Fruit fly (Drosophila melanogaster): Measurements from ENCODE around the gene CG7191.

The CG7191 gene

dm6 chr2L:7782788-7783401 lies 15.5 kb downstream of the CG7191 start, which contains the start of gene Brd7-9:
Gene Brd7-9, plus strand, starts transcription at chr2L:7782865.
- TF ChIP-seq dl (GFP tag; optimal IDR thresholded peaks at IDR 0.05; ENCODE audit: insufficient read depth in 1 of 2, partially characterized antibody in 2 of 2), result no peak
- no peak for TF ChIP-seq dsf (GFP tag; optimal IDR thresholded peaks at IDR 0.05; ENCODE audit: borderline replicate concordance)
- TF ChIP-seq Sp1 (GFP tag; optimal IDR thresholded peaks at IDR 0.05), result no peak
- no peak for TF ChIP-seq pan (optimal IDR thresholded peaks at IDR 0.05)
- TF ChIP-seq Hr83 (GFP tag; optimal IDR thresholded peaks at IDR 0.05; ENCODE audit: poor library complexity, severe bottlenecking), result peak; percentile 61
- no peak for TF ChIP-seq woc (GFP tag; optimal IDR thresholded peaks at IDR 0.05)
- TF ChIP-seq Dfd (GFP tag; optimal IDR thresholded peaks at IDR 0.05), result no peak
- TF ChIP-seq GATAd (GFP tag; optimal IDR thresholded peaks at IDR 0.05), result no peak
- TF ChIP-seq Dif (GFP tag; optimal IDR thresholded peaks at IDR 0.05; ENCODE audit: partially characterized antibody), result no peak
- TF ChIP-seq Hnf4 (GFP tag; optimal IDR thresholded peaks at IDR 0.05), result no peak
- TF ChIP-seq Hr78 (GFP tag; optimal IDR thresholded peaks at IDR 0.05), result no peak
- no peak for TF ChIP-seq Myc (optimal IDR thresholded peaks at IDR 0.05)
- peak; percentile 58 for TF ChIP-seq fru (GFP tag; optimal IDR thresholded peaks at IDR 0.05)
- TF ChIP-seq Rel (GFP tag; optimal IDR thresholded peaks at IDR 0.05), result peak; percentile 8
- TF ChIP-seq Rel (tag; optimal IDR thresholded peaks at IDR 0.05), result no peak
- TF ChIP-seq brk (GFP tag; optimal IDR thresholded peaks at IDR 0.05), result no peak
- TF ChIP-seq jim (GFP tag; optimal IDR thresholded peaks at IDR 0.05), result no peak
- TF ChIP-seq rgr (GFP tag; optimal IDR thresholded peaks at IDR 0.05), result peak; percentile 66
- no peak for TF ChIP-seq dmrt93B (GFP tag; optimal IDR thresholded peaks at IDR 0.05)
- TF ChIP-seq N (GFP tag; optimal IDR thresholded peaks at IDR 0.05), result no peak
- TF ChIP-seq Abd-B (GFP tag; optimal IDR thresholded peaks at IDR 0.05), result no peak
- TF ChIP-seq lola (GFP tag; optimal IDR thresholded peaks at IDR 0.05), result no peak
- TF ChIP-seq Jra (GFP tag; optimal IDR thresholded peaks at IDR 0.05), result peak; percentile 6
- peak; percentile 24 for TF ChIP-seq sv (GFP tag; optimal IDR thresholded peaks at IDR 0.05)
- TF ChIP-seq HLH106 (tag; optimal IDR thresholded peaks at IDR 0.05), result peak; percentile 57
- TF ChIP-seq CG32264 (GFP tag; optimal IDR thresholded peaks at IDR 0.05), result no peak
- TF ChIP-seq h (GFP tag; optimal IDR thresholded peaks at IDR 0.05), result peak; percentile 68
- peak; percentile 49 for TF ChIP-seq psq (GFP tag; optimal IDR thresholded peaks at IDR 0.05)
- TF ChIP-seq usp (GFP tag; optimal IDR thresholded peaks at IDR 0.05), result no peak
- TF ChIP-seq foxo (GFP tag; optimal IDR thresholded peaks at IDR 0.05), result peak in 1 of 2 experiments; percentile 74
- TF ChIP-seq br (GFP tag; optimal IDR thresholded peaks at IDR 0.05), result peak; percentile 52
- TF ChIP-seq sage (GFP tag; optimal IDR thresholded peaks at IDR 0.05), result peak; percentile 56
- no peak for TF ChIP-seq tai (GFP tag; optimal IDR thresholded peaks at IDR 0.05)
- peak; percentile 58 for TF ChIP-seq OdsH (GFP tag; optimal IDR thresholded peaks at IDR 0.05)
- peak; percentile 56 for TF ChIP-seq ey (GFP tag; optimal IDR thresholded peaks at IDR 0.05)

dm6 chr2L:7788952-7789466 lies 21.6 kb downstream of the CG7191 start:
- TF ChIP-seq sage (GFP tag; optimal IDR thresholded peaks at IDR 0.05) (no peak), rgr (GFP tag; optimal IDR thresholded peaks at IDR 0.05) (no peak), Dfd (GFP tag; optimal IDR thresholded peaks at IDR 0.05) (no peak), h (GFP tag; optimal IDR thresholded peaks at IDR 0.05) (no peak), Mio (GFP tag; optimal IDR thresholded peaks at IDR 0.05) (no peak), dl (GFP tag; optimal IDR thresholded peaks at IDR 0.05; ENCODE audit: insufficient read depth in 1 of 2, partially characterized antibody in 2 of 2) (no peak), Hnf4 (GFP tag; optimal IDR thresholded peaks at IDR 0.05) (no peak), CG9705 (GFP tag; optimal IDR thresholded peaks at IDR 0.05) (no peak), lola (GFP tag; optimal IDR thresholded peaks at IDR 0.05) (no peak), usp (GFP tag; optimal IDR thresholded peaks at IDR 0.05) (no peak)

dm6 chr2L:7790081-7790447 lies 22.6 kb downstream of the CG7191 start:
- TF ChIP-seq lola (GFP tag; optimal IDR thresholded peaks at IDR 0.05) (no peak), N (GFP tag; optimal IDR thresholded peaks at IDR 0.05) (no peak), Abd-B (GFP tag; optimal IDR thresholded peaks at IDR 0.05) (no peak), CrebA (GFP tag; optimal IDR thresholded peaks at IDR 0.05; ENCODE audit: borderline replicate concordance) (no peak), HLH106 (tag; optimal IDR thresholded peaks at IDR 0.05) (no peak), Vsx2 (GFP tag; optimal IDR thresholded peaks at IDR 0.05; ENCODE audit: partially characterized antibody) (no peak), Jra (GFP tag; optimal IDR thresholded peaks at IDR 0.05) (no peak), CG9705 (GFP tag; optimal IDR thresholded peaks at IDR 0.05) (no peak)
